Fruit fly (Drosophila melanogaster) whole organism, embryonic: Measurements from ENCODE around the gene Sec5.

Experiments
- Bteb2 ChIP-seq: fragments of 200-800 bp; sonication (Bioruptor generic); optimal IDR thresholded peaks from 2 replicates; lab custom pipeline; 2016; ENCODE audit warnings: missing biosample characterization, missing genetic modification characterization
- CG10431 ChIP-seq: fragments of 200-800 bp; sonication (Bioruptor generic); optimal IDR thresholded peaks from 3 replicates; lab custom pipeline; 2018; ENCODE audit warnings: missing biosample characterization, mild to moderate bottlenecking, missing genetic modification characterization
- CG11398 ChIP-seq: fragments of 200-800 bp; sonication (Bioruptor generic); optimal IDR thresholded peaks from 2 replicates; lab custom pipeline; 2016; ENCODE audit warnings: missing biosample characterization, missing genetic modification characterization
- CG11456 ChIP-seq: fragments of 200-800 bp; sonication (Bioruptor generic); IDR thresholded peaks from 3 replicates; pipeline ENCODE4 v1.3.6; 2022; ENCODE audit warnings: missing biosample characterization, missing genetic modification characterization
- CG12299 ChIP-seq: fragments of 200-800 bp; sonication (Bioruptor generic); optimal IDR thresholded peaks from 2 replicates; lab custom pipeline; 2018; ENCODE audit warnings: missing biosample characterization, mild to moderate bottlenecking, missing genetic modification characterization
- CG1233 ChIP-seq: fragments of 200-800 bp; sonication (Bioruptor generic); optimal IDR thresholded peaks from 4 replicates; lab custom pipeline; 2018; ENCODE audit warnings: missing biosample characterization, mild to moderate bottlenecking, missing genetic modification characterization
- CG12744 ChIP-seq: fragments of 200-800 bp; sonication (Bioruptor generic); optimal IDR thresholded peaks from 2 replicates; lab custom pipeline; 2016; ENCODE audit warnings: missing biosample characterization, missing genetic modification characterization
- CG13123 ChIP-seq: fragments of 200-800 bp; sonication (Bioruptor generic); optimal IDR thresholded peaks from 2 replicates; lab custom pipeline; 2016; ENCODE audit warnings: missing biosample characterization, missing genetic modification characterization
- CG15073 ChIP-seq: fragments of 200-800 bp; sonication (Bioruptor generic); optimal IDR thresholded peaks from 2 replicates; lab custom pipeline; 2016; ENCODE audit warnings: missing biosample characterization, missing genetic modification characterization
- CG16779 ChIP-seq: fragments of 200-800 bp; sonication (Bioruptor generic); IDR thresholded peaks from 2 replicates; pipeline ENCODE4 v1.3.6; 2022; ENCODE audit warnings: missing biosample characterization, missing genetic modification characterization
- CG17568 ChIP-seq: fragments of 200-800 bp; sonication (Bioruptor generic); optimal IDR thresholded peaks from 2 replicates; lab custom pipeline; 2018; ENCODE audit warnings: missing biosample characterization, mild to moderate bottlenecking, missing genetic modification characterization, moderate library complexity
- CG17829 ChIP-seq: fragments of 200-800 bp; optimal IDR thresholded peaks from 2 replicates; lab custom pipeline; 2019; ENCODE audit warnings: missing biosample characterization, mild to moderate bottlenecking, missing genetic modification characterization, moderate library complexity
- CG18262 ChIP-seq: fragments of 200-800 bp; optimal IDR thresholded peaks from 3 replicates; lab custom pipeline; 2019; ENCODE audit warnings: missing biosample characterization, mild to moderate bottlenecking, missing genetic modification characterization, moderate library complexity
- CG30431 ChIP-seq: fragments of 200-800 bp; sonication (Bioruptor generic); optimal IDR thresholded peaks from 2 replicates; lab custom pipeline; 2017; ENCODE audit warnings: missing biosample characterization, missing genetic modification characterization
- CG3065 ChIP-seq: fragments of 200-800 bp; sonication (Bioruptor generic); optimal IDR thresholded peaks from 2 replicates; lab custom pipeline; 2016; ENCODE audit warnings: missing biosample characterization, missing genetic modification characterization
- CG33213 ChIP-seq: fragments of 200-800 bp; sonication (Bioruptor generic); optimal IDR thresholded peaks from 3 replicates; lab custom pipeline; 2016; ENCODE audit warnings: missing biosample characterization, missing genetic modification characterization
- CG33557 ChIP-seq: fragments of 200-800 bp; sonication (Bioruptor generic); optimal IDR thresholded peaks from 2 replicates; lab custom pipeline; 2019; ENCODE audit warnings: missing biosample characterization, mild to moderate bottlenecking, missing genetic modification characterization, moderate library complexity
- CG3726 ChIP-seq: fragments of 200-800 bp; sonication (Bioruptor generic); IDR thresholded peaks from 3 replicates; pipeline ENCODE4, ENCODE4 v1.3.6; 2022; ENCODE audit warnings: missing biosample characterization, missing genetic modification characterization
- CG3847 ChIP-seq: fragments of 200-800 bp; sonication (Bioruptor generic); IDR thresholded peaks from 2 replicates; pipeline ENCODE4 v1.3.6; 2022; ENCODE audit warnings: missing biosample characterization, missing genetic modification characterization
- CG4328 ChIP-seq: fragments of 200-800 bp; sonication (Bioruptor generic); optimal IDR thresholded peaks from 3 replicates; lab custom pipeline; 2017; ENCODE audit warnings: missing biosample characterization, missing genetic modification reagents, missing genetic modification characterization
- CG43689 ChIP-seq: fragments of 200-800 bp; sonication (Bioruptor generic); IDR thresholded peaks from 2 replicates; pipeline ENCODE4 v1.3.6; 2022; ENCODE audit warnings: missing biosample characterization, missing genetic modification characterization
- CG4707 ChIP-seq: fragments of 200-800 bp; sonication (Bioruptor generic); optimal IDR thresholded peaks from 2 replicates; lab custom pipeline; 2018; ENCODE audit warnings: missing biosample characterization, mild to moderate bottlenecking, missing genetic modification characterization, moderate library complexity
- CG4730 ChIP-seq: fragments of 200-800 bp; sonication (Bioruptor generic); IDR thresholded peaks from 2 replicates; pipeline ENCODE4 v1.3.6; 2022; ENCODE audit warnings: missing biosample characterization, missing genetic modification characterization
- CG7839 ChIP-seq: fragments of 200-800 bp; sonication (Bioruptor generic); optimal IDR thresholded peaks from 3 replicates; lab custom pipeline; 2018; ENCODE audit warnings: missing biosample characterization, mild to moderate bottlenecking, missing genetic modification characterization, moderate library complexity
- CG8290 ChIP-seq, 3 experiments: fragments of 200-800 bp; sonication (Bioruptor generic); optimal IDR thresholded peaks; 2 replicates each; lab custom pipeline; 2016 to 2019; ENCODE audit warnings: missing biosample characterization in 3 of 3, missing genetic modification characterization in 3 of 3, mild to moderate bottlenecking in 2 of 3, moderate library complexity in 1 of 3
- CG9215 ChIP-seq: fragments of 200-800 bp; sonication (Bioruptor generic); IDR thresholded peaks from 2 replicates; pipeline ENCODE4 v1.3.6; 2022; ENCODE audit warnings: missing biosample characterization, missing genetic modification characterization
- CG9932 ChIP-seq: fragments of 200-800 bp; sonication (Bioruptor generic); IDR thresholded peaks from 2 replicates; pipeline ENCODE4 v1.3.6; 2022; ENCODE audit warnings: missing biosample characterization, missing genetic modification characterization
- Dbx ChIP-seq: fragments of 200-800 bp; sonication (Bioruptor generic); IDR thresholded peaks from 3 replicates; pipeline ENCODE4 v1.3.6; 2022; ENCODE audit warnings: missing biosample characterization, missing genetic modification characterization
- Deaf1 ChIP-seq: fragments of 200-800 bp; optimal IDR thresholded peaks from 3 replicates; lab custom pipeline; 2019; ENCODE audit warnings: missing biosample characterization, mild to moderate bottlenecking, missing genetic modification characterization, moderate library complexity
- Fer2 ChIP-seq: fragments of 200-800 bp; sonication (Bioruptor generic); optimal IDR thresholded peaks from 2 replicates; lab custom pipeline; 2018; ENCODE audit warnings: missing biosample characterization, mild to moderate bottlenecking, missing genetic modification characterization, moderate library complexity
- Hr51 ChIP-seq, 2 experiments: fragments of 200-800 bp; sonication (Bioruptor generic); optimal IDR thresholded peaks; 2 replicates in 1 of 2; 3 replicates in 1 of 2; lab custom pipeline; 2016 to 2018; ENCODE audit warnings: missing biosample characterization in 2 of 2, missing genetic modification characterization in 2 of 2, mild to moderate bottlenecking in 1 of 2, moderate library complexity in 1 of 2
- Sry-δ ChIP-seq: fragments of 200-800 bp; sonication (Bioruptor generic); optimal IDR thresholded peaks from 2 replicates; lab custom pipeline; 2016; ENCODE audit warnings: missing biosample characterization, missing genetic modification characterization
- Trl ChIP-seq, 3 experiments: fragments of >200 bp in 2 of 3; fragments of 200-800 bp in 1 of 3; sonication (Bioruptor generic) in 1 of 3; optimal IDR thresholded peaks; 2 replicates in 1 of 3; 3 replicates in 2 of 3; lab custom pipeline; 2016 to 2017; ENCODE audit warnings: missing biosample characterization in 1 of 3, missing genetic modification characterization in 1 of 3
- Xrp1 ChIP-seq: fragments of 200-800 bp; sonication (Bioruptor generic); IDR thresholded peaks from 2 replicates; pipeline ENCODE4 v1.3.6; 2022; ENCODE audit warnings: missing biosample characterization, missing genetic modification characterization
- abd-A ChIP-seq: fragments of 200-800 bp; sonication (Bioruptor generic); optimal IDR thresholded peaks from 3 replicates; lab custom pipeline; 2019; ENCODE audit warnings: missing biosample characterization, mild to moderate bottlenecking, missing genetic modification characterization, moderate library complexity
- ase ChIP-seq: fragments of 200-800 bp; sonication (Bioruptor generic); IDR thresholded peaks from 3 replicates; pipeline ENCODE4 v1.3.6; 2022; ENCODE audit warnings: missing biosample characterization, missing genetic modification characterization
- bab2 ChIP-seq: fragments of 200-800 bp; sonication (Bioruptor generic); optimal IDR thresholded peaks from 2 replicates; lab custom pipeline; 2016; ENCODE audit warnings: missing biosample characterization, missing genetic modification characterization
- bcd ChIP-seq: fragments of 200-800 bp; sonication (Bioruptor generic); optimal IDR thresholded peaks from 2 replicates; lab custom pipeline; 2017; ENCODE audit warnings: missing biosample characterization, mild to moderate bottlenecking, missing genetic modification characterization
- cad ChIP-seq: fragments of >200 bp; optimal IDR thresholded peaks from 2 replicates; lab custom pipeline; 2017; ENCODE audit warnings: missing biosample characterization, missing genetic modification characterization
- da ChIP-seq: fragments of 200-800 bp; sonication (Bioruptor generic); optimal IDR thresholded peaks from 2 replicates; lab custom pipeline; 2016; ENCODE audit warnings: missing biosample characterization, missing genetic modification characterization
- dan ChIP-seq: fragments of 200-800 bp; sonication (Bioruptor generic); IDR thresholded peaks from 2 replicates; pipeline ENCODE4 v1.3.6; 2022; ENCODE audit warnings: missing biosample characterization, missing genetic modification characterization
- ind ChIP-seq: fragments of 200-800 bp; sonication (Bioruptor generic); optimal IDR thresholded peaks from 3 replicates; lab custom pipeline; 2016; ENCODE audit warnings: missing biosample characterization, missing genetic modification characterization
- insv ChIP-seq, 2 experiments: fragments of 200-800 bp; sonication (Bioruptor generic); optimal IDR thresholded peaks; 3 replicates each; lab custom pipeline; 2016 to 2018; ENCODE audit warnings: missing biosample characterization in 2 of 2, missing genetic modification characterization in 2 of 2
- nau ChIP-seq: fragments of 200-800 bp; sonication (Bioruptor generic); optimal IDR thresholded peaks from 3 replicates; lab custom pipeline; 2017; ENCODE audit warnings: missing biosample characterization, mild to moderate bottlenecking, missing genetic modification characterization, missing genetic modification reagents
- pan ChIP-seq, 4 experiments: fragments of >200 bp in 3 of 4; fragments of 200-800 bp in 1 of 4; sonication (Bioruptor generic) in 1 of 4; optimal IDR thresholded peaks in 3 of 4; IDR thresholded peaks in 1 of 4; 2 replicates each; pipeline versions ENCODE4 v1.3.6 to Lab custom; 2017 to 2022; ENCODE audit warnings: missing biosample characterization in 2 of 4, missing genetic modification characterization in 2 of 4, mixed read lengths in 1 of 4
- pb ChIP-seq: fragments of 200-800 bp; sonication (Bioruptor generic); optimal IDR thresholded peaks from 3 replicates; lab custom pipeline; 2016; ENCODE audit warnings: missing biosample characterization, missing genetic modification characterization
- rib ChIP-seq: fragments of 200-800 bp; sonication (Bioruptor generic); IDR thresholded peaks from 2 replicates; pipeline ENCODE4 v1.3.6; 2022; ENCODE audit warnings: missing biosample characterization, missing genetic modification characterization
- so ChIP-seq: fragments of 200-800 bp; sonication (Bioruptor generic); IDR thresholded peaks from 3 replicates; pipeline ENCODE4 v1.3.6; 2022; ENCODE audit warnings: missing biosample characterization, missing genetic modification characterization
- tap ChIP-seq: fragments of 200-800 bp; optimal IDR thresholded peaks from 3 replicates; lab custom pipeline; 2019; ENCODE audit warnings: missing biosample characterization, mild to moderate bottlenecking, missing genetic modification characterization, moderate library complexity

Gene Sec5

dm6 chr2L:3477057-3477755, 20.1 kb downstream of the Sec5 start (continued):
- TF ChIP-seq ind (GFP tag; lab: Kevin White, UChicago) (peak; percentile 15), CG12299 (tag; lab: Kevin White, UChicago) (no peak), CG11456 (GFP tag; lab: Robert Waterston, UW) (no peak), abd-A (tag; lab: Kevin White, UChicago) (no peak), CG1233 (GFP tag; lab: Kevin White, UChicago) (peak; percentile 16), insv (GFP tag; optimal IDR thresholded peaks at IDR 0.05; lab: Kevin White, UChicago) (no peak), CG17829 (tag; lab: Kevin White, UChicago) (peak; percentile 31), CG3847 (GFP tag; lab: Robert Waterston, UW) (no peak), CG4707 (GFP tag; lab: Kevin White, UChicago) (no peak), Sry-δ (GFP tag; lab: Kevin White, UChicago) (no peak), cad (no peak), CG33557 (no peak), ase (GFP tag; lab: Robert Waterston, UW) (0 out of 3 replicates have a peak, but pooled peaks have one; percentile 22), bab2 (GFP tag; lab: Kevin White, UChicago) (no peak), CG4730 (GFP tag; lab: Robert Waterston, UW) (no peak), Deaf1 (tag; lab: Kevin White, UChicago) (no peak), dan (GFP tag; lab: Robert Waterston, UW) (no peak), CG10431 (GFP tag; lab: Kevin White, UChicago) (no peak), CG43689 (GFP tag; lab: Robert Waterston, UW) (no peak), nau (GFP tag; lab: Kevin White, UChicago) (no peak), CG3065 (GFP tag; lab: Kevin White, UChicago) (no peak), Dbx (no peak), Trl (optimal IDR thresholded peaks at IDR 0.05; lab: Kevin White, UChicago) (no peak), Trl (GFP tag; optimal IDR thresholded peaks at IDR 0.05; lab: Kevin White, UChicago) (no peak), CG18262 (tag; lab: Kevin White, UChicago) (peak; percentile 28), CG8290 (GFP tag; optimal IDR thresholded peaks at IDR 0.05; lab: Kevin White, UChicago) (no peak), CG8290 (tag; optimal IDR thresholded peaks at IDR 0.05; lab: Kevin White, UChicago) (peak in 1 of 2 experiments; percentile 68), CG13123 (GFP tag; lab: Kevin White, UChicago) (no peak), bcd (GFP tag; lab: Kevin White, UChicago) (peak; percentile 42), CG17568 (GFP tag; lab: Kevin White, UChicago) (no peak), rib (no peak), Bteb2 (GFP tag; lab: Kevin White, UChicago) (peak; percentile 50), CG33213 (no peak), so (no peak), CG16779 (GFP tag; lab: Robert Waterston, UW) (no peak), CG30431 (GFP tag; lab: Kevin White, UChicago) (no peak), da (GFP tag; lab: Kevin White, UChicago) (no peak), Hr51 (GFP tag; optimal IDR thresholded peaks at IDR 0.05; lab: Kevin White, UChicago) (peak in 1 of 2 experiments; percentile 38), CG9932 (GFP tag; lab: Robert Waterston, UW) (peak; percentile 51), pb (peak; percentile 14), Fer2 (tag; lab: Kevin White, UChicago) (no peak), CG4328 (GFP tag; lab: Kevin White, UChicago) (no peak), tap (tag; lab: Kevin White, UChicago) (no peak), CG11398 (GFP tag; lab: Kevin White, UChicago) (no peak), CG9215 (GFP tag; lab: Robert Waterston, UW) (peak; percentile 27; the same call in 1 of the 2 replicates), Xrp1 (0 out of 2 replicates have a peak, but pooled peaks have one; percentile 20), CG3726 (no peak), CG15073 (GFP tag; lab: Kevin White, UChicago) (no peak), CG7839 (tag; lab: Kevin White, UChicago) (peak; percentile 52), CG12744 (no peak), pan (optimal IDR thresholded peaks at IDR 0.05; lab: Kevin White, UChicago) (peak in 1 of 2 experiments; percentile 11), pan (GFP tag; optimal IDR thresholded peaks at IDR 0.05 in 1 of 2, IDR thresholded peaks at IDR 0.05 in 1 of 2) (no peak)
